Worm (Caenorhabditis elegans): ENCODE data around the gene melo-3.

The melo-3 gene

ce11 chrV:15055873-15056272 is 19.2 kb upstream of the melo-3 start, which contains the start of gene C25D7.16:
TSS of gene C25D7.16 (plus strand) at chrV:15056173.
- TF ChIP-seq pha-4 (tag; optimal IDR thresholded peaks at IDR 0.05) (no peak), lin-32 (GFP tag; optimal IDR thresholded peaks at IDR 0.05) (no peak), ceh-43 (GFP tag; optimal IDR thresholded peaks at IDR 0.05) (no peak), ceh-83 (GFP tag; optimal IDR thresholded peaks at IDR 0.05) (no peak), ztf-11 (tag; optimal IDR thresholded peaks at IDR 0.05) (no peak), nhr-28 (tag; optimal IDR thresholded peaks at IDR 0.05) (no peak)

- TF ChIP-seq nhr-237 (tag; optimal IDR thresholded peaks at IDR 0.05) (no peak), tbx-8 (GFP tag; optimal IDR thresholded peaks at IDR 0.05) (no peak), bed-3 (GFP tag; optimal IDR thresholded peaks at IDR 0.05) (no peak), zip-8 (tag; optimal IDR thresholded peaks at IDR 0.05) (peak; percentile 61), cnd-1 (tag; optimal IDR thresholded peaks at IDR 0.05) (no peak)
These were observed 18.1 kb upstream of the melo-3 start for ce11 chrV:15054733-15055132.

ce11 chrV:15052368-15052767 is 15.7 kb upstream of the melo-3 start, which contains the start of the genes fbxa-82 and C25D7.5:
TSS of gene fbxa-82 (minus strand) at chrV:15052530.
TSS of gene C25D7.5 (plus strand) at chrV:15052650.
- no peak for TF ChIP-seq ces-1 (GFP tag; optimal IDR thresholded peaks at IDR 0.05)
- TF ChIP-seq ztf-11 (tag; optimal IDR thresholded peaks at IDR 0.05): no peak
- TF ChIP-seq sem-2 (GFP tag; optimal IDR thresholded peaks at IDR 0.05): no peak
- TF ChIP-seq nhr-237 (tag; optimal IDR thresholded peaks at IDR 0.05): no peak
- no peak for TF ChIP-seq nhr-2 (tag; optimal IDR thresholded peaks at IDR 0.05)
- TF ChIP-seq nhr-76 (tag; optimal IDR thresholded peaks at IDR 0.05): no peak
- TF ChIP-seq mab-5 (tag; optimal IDR thresholded peaks at IDR 0.05): no peak
- no peak for TF ChIP-seq zip-8 (tag; optimal IDR thresholded peaks at IDR 0.05)
- TF ChIP-seq mep-1 (tag; optimal IDR thresholded peaks at IDR 0.05): no peak
- TF ChIP-seq elt-1 (tag; optimal IDR thresholded peaks at IDR 0.05; ENCODE audit: borderline replicate concordance, insufficient read depth): no peak
- TF ChIP-seq lin-13 (tag; optimal IDR thresholded peaks at IDR 0.05): no peak
- no peak for TF ChIP-seq unc-62 (GFP tag; optimal IDR thresholded peaks at IDR 0.05)
- TF ChIP-seq snpc-4 (tag; optimal IDR thresholded peaks at IDR 0.05): no peak
- TF ChIP-seq lsy-2 (tag; optimal IDR thresholded peaks at IDR 0.05): no peak
- TF ChIP-seq elt-3 (tag; optimal IDR thresholded peaks at IDR 0.05): no peak
- TF ChIP-seq M03D4.4 (tag; optimal IDR thresholded peaks at IDR 0.05): no peak
- TF ChIP-seq ceh-39 (tag; optimal IDR thresholded peaks at IDR 0.05): no peak
- TF ChIP-seq nhr-12 (tag; optimal IDR thresholded peaks at IDR 0.05): no peak
- no peak for TF ChIP-seq lin-32 (GFP tag; optimal IDR thresholded peaks at IDR 0.05)

ce11 chrV:15051720-15052119 is 15.1 kb upstream of the melo-3 start:
- TF ChIP-seq nhr-76 (tag; optimal IDR thresholded peaks at IDR 0.05) (no peak), elt-3 (tag; optimal IDR thresholded peaks at IDR 0.05) (no peak), mls-2 (tag; optimal IDR thresholded peaks at IDR 0.05) (no peak)

- TF ChIP-seq M03D4.4 (tag; optimal IDR thresholded peaks at IDR 0.05) (no peak), ceh-43 (GFP tag; optimal IDR thresholded peaks at IDR 0.05) (no peak), zip-8 (tag; optimal IDR thresholded peaks at IDR 0.05) (no peak), cnd-1 (tag; optimal IDR thresholded peaks at IDR 0.05) (no peak), nhr-76 (tag; optimal IDR thresholded peaks at IDR 0.05) (no peak), lin-13 (tag; optimal IDR thresholded peaks at IDR 0.05) (no peak), mls-2 (tag; optimal IDR thresholded peaks at IDR 0.05) (no peak), sptf-1 (tag; optimal IDR thresholded peaks at IDR 0.05) (no peak), nhr-237 (tag; optimal IDR thresholded peaks at IDR 0.05) (no peak), elt-1 (tag; optimal IDR thresholded peaks at IDR 0.05; ENCODE audit: borderline replicate concordance, insufficient read depth) (no peak), hlh-1 (tag; optimal IDR thresholded peaks at IDR 0.05) (no peak), flh-1 (GFP tag; optimal IDR thresholded peaks at IDR 0.05) (no peak), blmp-1 (tag; optimal IDR thresholded peaks at IDR 0.05) (no peak), ceh-39 (tag; optimal IDR thresholded peaks at IDR 0.05) (no peak), ham-2 (GFP tag; optimal IDR thresholded peaks at IDR 0.05) (no peak)
These were observed 11.4 kb upstream of the melo-3 start, which contains the start of gene sdc-3 for ce11 chrV:15048107-15048506. TSS of gene sdc-3 (minus strand) at chrV:15048207.

Data from whole organism, mixed stage, embryonic.